Fruit fly (Drosophila melanogaster): ENCODE results near the gene CG31371.

- TF ChIP-seq CG12768 (GFP tag; optimal IDR thresholded peaks at IDR 0.05) = no peak
- TF ChIP-seq toe (GFP tag; optimal IDR thresholded peaks at IDR 0.05) = no peak
- no peak for TF ChIP-seq cnc (optimal IDR thresholded peaks at IDR 0.05)
- no peak for TF ChIP-seq CG7045 (GFP tag; optimal IDR thresholded peaks at IDR 0.05)
- no peak for TF ChIP-seq Clk (GFP tag; optimal IDR thresholded peaks at IDR 0.05)
- no peak for TF ChIP-seq ovo (GFP tag; optimal IDR thresholded peaks at IDR 0.05)
- no peak for TF ChIP-seq CG7101 (tag; optimal IDR thresholded peaks at IDR 0.05)
- no peak for TF ChIP-seq Crg-1 (GFP tag; optimal IDR thresholded peaks at IDR 0.05)
- no peak for TF ChIP-seq Mnt (GFP tag; optimal IDR thresholded peaks at IDR 0.05)
- TF ChIP-seq pad (GFP tag; optimal IDR thresholded peaks at IDR 0.05) = no peak
- TF ChIP-seq Hr96 (GFP tag; optimal IDR thresholded peaks at IDR 0.05) = no peak
- TF ChIP-seq CG5204 (GFP tag; optimal IDR thresholded peaks at IDR 0.05) = no peak
- no peak for TF ChIP-seq kay (GFP tag; ENCODE audit: borderline replicate concordance)
- no peak for TF ChIP-seq CG14711 (tag; optimal IDR thresholded peaks at IDR 0.05)
These were observed 46.7 kb upstream of the CG31371 start for dm6 chr3R:30550044-30550443.
